Worm (Caenorhabditis elegans) whole organism, midembryonic: Measurements from ENCODE around the gene cpg-23.

Source experiments
- T22C8.4 ChIP-seq: fragments of 200-800 bp; sonication (Bioruptor generic); IDR thresholded peaks from 2 replicates; pipeline ENCODE4 v1.3.6; 2022; ENCODE audit warnings: missing genetic modification characterization, missing compliant biosample characterization
- cog-1 ChIP-seq: sonication (generic microtip); optimal IDR thresholded peaks from 2 replicates; lab custom pipeline; 2016; ENCODE audit warnings: missing genetic modification characterization, missing compliant biosample characterization
- flt-1 ChIP-seq: fragments of 200-800 bp; sonication (Bioruptor generic); IDR thresholded peaks from 2 replicates; pipeline ENCODE4 v1.3.6; 2022; ENCODE audit warnings: missing genetic modification characterization, missing compliant biosample characterization
- klf-2 ChIP-seq: fragments of 200-800 bp; sonication (Bioruptor generic); conservative IDR thresholded peaks from 2 replicates; pipeline ENCODE4 v1.3.6; 2022; ENCODE audit warnings: missing genetic modification reagents, missing genetic modification characterization, missing compliant biosample characterization
- med-1 ChIP-seq: sonication (generic microtip); optimal IDR thresholded peaks from 2 replicates; lab custom pipeline; 2017; ENCODE audit warnings: missing genetic modification characterization, mild to moderate bottlenecking, missing compliant biosample characterization, antibody characterized with exemption, missing genetic modification reagents; ENCODE audit not compliant: insufficient read depth
- ref-1 ChIP-seq: fragments of 200-800 bp; sonication (Bioruptor generic); conservative IDR thresholded peaks from 2 replicates; pipeline ENCODE4 v1.3.6; 2022; ENCODE audit warnings: missing genetic modification reagents, missing genetic modification characterization, missing compliant biosample characterization
- tab-1 ChIP-seq: fragments of 200-800 bp; sonication (Bioruptor generic); IDR thresholded peaks from 2 replicates; pipeline ENCODE4 v1.3.6; 2022; ENCODE audit warnings: missing genetic modification characterization, missing compliant biosample characterization
- ztf-23 ChIP-seq: fragments of 200-800 bp; sonication (Bioruptor generic); IDR thresholded peaks from 2 replicates; pipeline ENCODE4 v1.3.6; 2022; ENCODE audit warnings: missing genetic modification reagents, missing genetic modification characterization, missing compliant biosample characterization
- ztf-29 ChIP-seq: fragments of 200-800 bp; sonication (Bioruptor generic); IDR thresholded peaks from 2 replicates; pipeline ENCODE4 v1.3.6; 2022; ENCODE audit warnings: missing genetic modification reagents, missing genetic modification characterization, missing compliant biosample characterization

Gene cpg-23

ce11 chrV:19181684-19182083 lies 41.1 kb downstream of the cpg-23 start:
- TF ChIP-seq flt-1 (GFP tag; lab: Robert Waterston, UW) (no peak), tab-1 (no peak), ztf-29 (GFP tag; lab: Robert Waterston, UW) (no peak), cog-1 (no peak), ref-1 (GFP tag; lab: Robert Waterston, UW) (no peak), klf-2 (GFP tag; lab: Robert Waterston, UW) (no peak), med-1 (no peak), ztf-23 (GFP tag; lab: Robert Waterston, UW) (no peak), T22C8.4 (no peak)

ce11 chrV:19189963-19190597 lies 49.5 kb downstream of the cpg-23 start, which contains the start of the genes Y39B6A.3 and pph-5:
TSS of gene Y39B6A.3 (minus strand) at chrV:19190013.
TSS of gene pph-5 (plus strand) at chrV:19190547.
- TF ChIP-seq ztf-23 (GFP tag; lab: Robert Waterston, UW) = no peak
- TF ChIP-seq med-1 = no peak
- TF ChIP-seq tab-1 = no peak
- no peak for TF ChIP-seq klf-2 (GFP tag; lab: Robert Waterston, UW)
- TF ChIP-seq T22C8.4 = no peak
